Worm (Caenorhabditis elegans) whole organism, L2 larva: ENCODE data around the gene ric-4.

Experiments used
- fos-1 ChIP-seq: fragments of 150-350 bp; optimal IDR thresholded peaks from 2 replicates; lab custom pipeline; 2014; ENCODE audit warnings: missing biosample characterization, missing genetic modification characterization
- lin-13 ChIP-seq: fragments of 150-350 bp; optimal IDR thresholded peaks from 2 replicates; lab custom pipeline; 2014; ENCODE audit warnings: missing biosample characterization, missing genetic modification reagents, missing genetic modification characterization
- nhr-10 ChIP-seq: sonication (generic microtip); optimal IDR thresholded peaks from 2 replicates; lab custom pipeline; 2017; ENCODE audit warnings: missing biosample characterization, missing genetic modification characterization
- snpc-4 ChIP-seq: fragments of 150-350 bp; optimal IDR thresholded peaks from 2 replicates; lab custom pipeline; 2014; ENCODE audit warnings: missing biosample characterization, missing genetic modification characterization
- ztf-11 ChIP-seq: sonication (generic microtip); optimal IDR thresholded peaks from 2 replicates; lab custom pipeline; 2017; ENCODE audit warnings: missing biosample characterization, missing genetic modification characterization

- TF ChIP-seq lin-13 (GFP tag; lab: Kevin White, UChicago) (no peak), ztf-11 (tag; lab: Kevin White, UChicago) (no peak), nhr-10 (tag; lab: Kevin White, UChicago) (no peak), fos-1 (tag; lab: Kevin White, UChicago) (no peak), snpc-4 (tag; lab: Kevin White, UChicago) (no peak)
Measured at ce11 chrV:10265019-10265418, 5.1 kb downstream of the ric-4 start.
